Fruit fly (Drosophila melanogaster): ENCODE results near the gene Sry-alpha.

Gene Sry-alpha

DNA sequence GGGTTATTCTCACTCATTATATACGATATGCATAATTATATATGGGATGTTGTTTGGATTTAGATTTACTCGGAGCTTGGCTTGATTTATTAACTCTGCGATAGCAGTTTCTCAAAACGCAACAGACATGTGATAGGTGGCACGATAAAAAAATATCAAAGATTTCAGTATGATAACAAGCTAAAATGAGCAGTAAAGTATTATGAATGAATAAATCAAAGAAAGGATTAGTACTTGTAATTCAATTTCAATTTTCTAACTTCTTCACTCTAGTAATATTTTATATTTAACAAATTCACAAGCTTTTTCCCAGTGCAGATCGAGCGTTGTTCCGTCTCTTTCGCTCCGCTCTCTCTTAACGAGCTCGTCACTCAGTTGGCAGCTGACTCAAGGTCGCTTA, 44.6 kb downstream of the Sry-alpha start:
- TF ChIP-seq CG17801 (GFP tag; optimal IDR thresholded peaks at IDR 0.05; ENCODE audit: partially characterized antibody): no peak

DNA sequence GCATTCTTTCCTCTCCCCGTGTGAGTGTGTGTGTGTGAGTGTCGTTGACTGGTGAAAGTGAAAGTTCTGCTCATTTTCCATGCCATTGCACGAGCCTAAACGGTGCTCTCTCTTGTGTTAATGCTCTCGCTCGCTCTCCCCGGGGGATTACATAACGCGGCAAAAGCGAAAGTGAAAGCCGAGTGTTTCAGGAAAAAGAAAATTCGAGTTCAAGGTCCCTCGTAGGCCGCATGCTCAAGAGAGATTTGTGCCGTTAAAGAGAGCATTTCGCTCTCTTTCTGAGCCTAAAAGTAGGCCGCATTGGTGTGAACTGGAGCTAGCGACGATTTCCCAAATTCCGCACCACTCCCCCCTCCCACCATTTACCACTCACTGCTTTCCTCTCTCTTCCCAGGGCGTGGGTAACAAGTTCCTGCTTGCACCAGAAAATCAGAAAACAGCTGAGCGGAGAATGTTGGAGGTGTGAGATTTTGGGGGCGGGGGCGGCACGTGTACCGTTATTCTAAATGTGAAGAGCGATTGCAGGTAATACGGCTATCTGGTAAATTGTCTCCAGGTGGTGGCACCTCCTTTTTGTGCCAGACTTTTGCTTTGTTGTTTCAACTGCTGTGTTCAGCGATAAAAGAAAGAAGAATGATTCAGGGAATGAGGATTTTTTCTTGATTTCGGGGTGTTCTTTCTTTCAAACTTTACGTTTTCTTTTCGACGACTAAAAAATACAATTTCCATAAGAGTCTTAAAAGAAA, 50.9 kb downstream of the Sry-alpha start:
- TF ChIP-seq CG17801 (GFP tag; optimal IDR thresholded peaks at IDR 0.05; ENCODE audit: partially characterized antibody): no peak

DNA sequence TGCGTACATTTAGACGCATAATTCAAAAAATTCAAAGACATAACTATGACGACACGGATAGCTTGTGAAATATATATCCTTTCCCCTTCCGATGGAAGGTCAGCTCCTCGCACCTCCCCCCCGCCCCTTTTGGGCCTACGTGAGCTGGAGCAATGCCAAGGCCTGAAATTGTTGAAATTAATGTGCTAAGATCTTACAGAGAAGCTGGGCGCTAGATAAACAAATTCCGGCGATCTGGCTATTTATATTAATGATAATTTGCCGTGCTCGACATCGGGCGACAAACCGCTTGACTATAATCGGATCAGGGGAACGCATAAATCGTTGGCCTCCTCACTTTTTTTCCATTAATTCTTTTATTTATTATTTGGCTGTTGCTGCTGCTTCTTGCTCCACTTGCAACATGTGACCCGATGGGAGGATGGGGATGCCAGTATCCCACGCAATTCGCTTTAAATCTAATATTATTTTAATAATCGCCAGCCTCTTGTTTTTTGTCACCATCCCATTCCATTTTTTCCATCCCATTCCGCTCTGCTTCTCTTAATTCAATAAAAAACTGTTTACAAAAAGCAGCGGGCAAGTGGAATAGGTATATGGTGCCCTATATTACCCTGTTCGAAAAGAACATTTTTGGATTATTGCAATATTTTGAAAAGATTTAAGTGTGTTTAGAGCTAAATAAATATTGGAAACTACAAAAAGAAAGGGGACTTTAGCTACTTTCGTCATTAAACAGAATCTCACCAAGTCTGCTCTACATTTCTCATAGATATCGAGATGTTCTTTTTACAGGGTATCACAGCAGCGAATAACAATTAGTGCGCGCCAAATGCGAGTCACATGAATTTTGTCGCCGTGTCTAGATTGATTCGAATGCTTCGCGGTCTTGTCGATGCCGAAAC, 52.5 kb downstream of the Sry-alpha start:
- no peak for TF ChIP-seq CG17801 (GFP tag; optimal IDR thresholded peaks at IDR 0.05; ENCODE audit: partially characterized antibody)

DNA sequence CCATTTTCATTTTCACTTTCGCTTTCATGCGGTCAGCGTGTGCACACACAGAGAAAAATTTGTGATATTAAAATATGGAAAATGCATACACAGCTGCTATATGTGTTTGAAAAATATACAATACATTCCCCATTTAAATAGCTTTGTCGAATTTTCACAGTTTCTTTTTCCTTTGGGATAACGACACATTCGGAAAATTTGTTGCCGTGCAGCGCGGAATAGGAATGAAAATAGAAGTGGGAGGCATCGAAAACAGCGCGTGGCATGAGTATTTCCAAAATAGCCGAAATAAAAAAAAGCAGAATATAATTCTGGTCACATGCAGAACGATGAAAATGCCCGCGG, 53.2 kb downstream of the Sry-alpha start:
- no peak for TF ChIP-seq CG17801 (GFP tag; optimal IDR thresholded peaks at IDR 0.05; ENCODE audit: partially characterized antibody)

All from ovary, adult (tissue).